Worm (Caenorhabditis elegans): ENCODE data around the gene ccm-2.

ccm-2 gene

ce11 chrIV:1824065-1824531 lies 10.3 kb upstream of the ccm-2 start, which contains the start of gene cmk-1 (continued):
- TF ChIP-seq aha-1 (tag; optimal IDR thresholded peaks at IDR 0.05) (no peak), elt-2 (tag; optimal IDR thresholded peaks at IDR 0.05) (no peak), rnt-1 (tag; optimal IDR thresholded peaks at IDR 0.05) (peak; percentile 62), fos-1 (tag; optimal IDR thresholded peaks at IDR 0.05) (peak; percentile 28), swsn-7 (tag; optimal IDR thresholded peaks at IDR 0.05) (peak; percentile 73), ceh-8 (GFP tag; optimal IDR thresholded peaks at IDR 0.05) (peak; percentile 62)

ce11 chrIV:1825789-1826188 lies 8.6 kb upstream of the ccm-2 start:
- TF ChIP-seq fkh-8 (tag; optimal IDR thresholded peaks at IDR 0.05) (peak; percentile 42), egl-27 (tag; optimal IDR thresholded peaks at IDR 0.05) (no peak), tbx-2 (tag; optimal IDR thresholded peaks at IDR 0.05) (no peak), fkh-10 (GFP tag; optimal IDR thresholded peaks at IDR 0.05) (no peak), nhr-71 (tag; optimal IDR thresholded peaks at IDR 0.05) (no peak), zag-1 (tag; optimal IDR thresholded peaks at IDR 0.05) (no peak), sup-37 (GFP tag; optimal IDR thresholded peaks at IDR 0.05) (no peak), mep-1 (tag; optimal IDR thresholded peaks at IDR 0.05) (peak; percentile 22), nhr-19 (GFP tag; conservative IDR thresholded peaks at IDR 0.05) (no peak), pag-3 (tag; optimal IDR thresholded peaks at IDR 0.05; ENCODE audit: borderline replicate concordance, insufficient read depth) (no peak), nhr-237 (tag; optimal IDR thresholded peaks at IDR 0.05) (no peak), grh-1 (GFP tag; IDR thresholded peaks at IDR 0.05) (no peak), efl-1 (optimal IDR thresholded peaks at IDR 0.05) (no peak), efl-1 (GFP tag; optimal IDR thresholded peaks at IDR 0.05 in 1 of 2) (peak in 1 of 2 experiments; percentile 25), F16B12.6 (tag; optimal IDR thresholded peaks at IDR 0.05) (no peak), snu-23 (GFP tag; optimal IDR thresholded peaks at IDR 0.05) (no peak), lin-14 (GFP tag; optimal IDR thresholded peaks at IDR 0.05) (peak; percentile 76), lin-35 (GFP tag; optimal IDR thresholded peaks at IDR 0.05) (no peak), fkh-4 (tag; optimal IDR thresholded peaks at IDR 0.05; ENCODE audit: borderline replicate concordance) (no peak), dsc-1 (tag; optimal IDR thresholded peaks at IDR 0.05) (no peak), hpl-2 (GFP tag; optimal IDR thresholded peaks at IDR 0.05) (no peak), aha-1 (tag; optimal IDR thresholded peaks at IDR 0.05) (no peak), nhr-76 (tag; optimal IDR thresholded peaks at IDR 0.05) (no peak), nhr-85 (tag) (no peak), hlh-17 (GFP tag; optimal IDR thresholded peaks at IDR 0.05; ENCODE audit: borderline replicate concordance) (no peak), elt-2 (tag; optimal IDR thresholded peaks at IDR 0.05) (no peak), ceh-82 (tag; optimal IDR thresholded peaks at IDR 0.05) (no peak), blmp-1 (tag; optimal IDR thresholded peaks at IDR 0.05) (no peak), snpc-4 (tag; optimal IDR thresholded peaks at IDR 0.05) (no peak), nhr-84 (tag; optimal IDR thresholded peaks at IDR 0.05) (no peak), lin-15B (tag; optimal IDR thresholded peaks at IDR 0.05) (no peak), elt-3 (tag; optimal IDR thresholded peaks at IDR 0.05) (no peak), unc-130 (tag; optimal IDR thresholded peaks at IDR 0.05) (no peak), swsn-7 (tag; optimal IDR thresholded peaks at IDR 0.05) (no peak), ztf-11 (tag; optimal IDR thresholded peaks at IDR 0.05) (no peak), unc-98 (GFP tag; IDR thresholded peaks at IDR 0.05) (no peak), lir-3 (tag; optimal IDR thresholded peaks at IDR 0.05; ENCODE audit: poor library complexity) (no peak), rnt-1 (tag; optimal IDR thresholded peaks at IDR 0.05) (peak; percentile 35), fos-1 (tag; optimal IDR thresholded peaks at IDR 0.05) (no peak), nhr-77 (tag; optimal IDR thresholded peaks at IDR 0.05) (no peak), zip-4 (GFP tag; optimal IDR thresholded peaks at IDR 0.05) (no peak), ztf-4 (tag; optimal IDR thresholded peaks at IDR 0.05) (no peak), sox-4 (tag; optimal IDR thresholded peaks at IDR 0.05) (no peak), ceh-8 (GFP tag; optimal IDR thresholded peaks at IDR 0.05) (no peak), tlp-1 (tag; optimal IDR thresholded peaks at IDR 0.05) (no peak)

Data from whole organism, L1 larva.